Fruit fly (Drosophila melanogaster) whole organism: Measurements from ENCODE around the gene spz.

Experiments
- CG8478 ChIP-seq: fragments of >200 bp; optimal IDR thresholded peaks from 2 replicates; lab custom pipeline; 2018; ENCODE audit warnings: inconsistent platforms
- EcR ChIP-seq, 2 experiments: fragments of >200 bp; optimal IDR thresholded peaks; 2 replicates each; lab custom pipeline; 2017; ENCODE audit warnings: missing biosample characterization in 2 of 2, missing genetic modification characterization in 2 of 2, missing genetic modification reagents in 2 of 2
- pan ChIP-seq: fragments of >200 bp; optimal IDR thresholded peaks from 2 replicates; lab custom pipeline; 2017
- psq ChIP-seq: fragments of >200 bp; optimal IDR thresholded peaks from 2 replicates; lab custom pipeline; 2017

DNA sequence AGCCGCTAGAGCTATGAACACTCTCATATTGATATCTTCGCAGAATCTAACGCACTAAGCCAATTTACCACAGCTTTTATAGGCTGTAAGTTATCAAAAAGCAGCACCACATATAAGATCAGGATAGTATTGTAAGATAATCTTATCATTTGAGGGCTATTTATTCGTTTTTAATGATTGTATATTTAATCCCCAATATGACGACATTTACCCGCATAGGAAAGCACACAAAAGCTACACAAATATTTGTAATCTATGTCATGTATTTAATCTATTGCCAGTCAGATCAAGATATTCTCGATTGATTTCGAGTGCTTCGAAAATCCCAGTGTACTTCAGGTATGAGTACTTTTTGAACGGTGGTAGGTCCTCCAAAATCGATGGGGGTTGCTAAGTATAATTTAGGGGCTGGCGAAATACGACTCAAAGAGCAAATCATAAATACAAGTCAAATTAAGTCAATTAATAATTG, 50.1 kb downstream of the spz start, which contains the start of gene CG17191:
- TF ChIP-seq EcR (GFP tag; optimal IDR thresholded peaks at IDR 0.05; lab: Kevin White, UChicago) = no peak
- no peak for TF ChIP-seq CG8478 (lab: Kevin White, UChicago)
- no peak for TF ChIP-seq psq (lab: Kevin White, UChicago)
- no peak for TF ChIP-seq pan (lab: Kevin White, UChicago)
